Worm (Caenorhabditis elegans): ENCODE data around the gene cpz-2.

- no peak for TF ChIP-seq him-1 (tag; optimal IDR thresholded peaks at IDR 0.05)
- no peak for TF ChIP-seq W03F9.2 (tag; optimal IDR thresholded peaks at IDR 0.05)
- TF ChIP-seq dao-5 (tag; optimal IDR thresholded peaks at IDR 0.05), result no peak
Measured at ce11 chrV:13371336-13371735, 9.7 kb upstream of the cpz-2 start.

Measured in whole organism, L4/young adult.